Worm (Caenorhabditis elegans) whole organism, L3 larva: ENCODE data around the gene srg-51.

Experiments
- ceh-9 ChIP-seq: sonication (generic microtip); optimal IDR thresholded peaks from 2 replicates; lab custom pipeline; 2018; ENCODE audit warnings: missing biosample characterization, missing genetic modification characterization
- nhr-77 ChIP-seq: fragments of 150-350 bp; optimal IDR thresholded peaks from 2 replicates; lab custom pipeline; 2014; ENCODE audit warnings: missing biosample characterization, missing genetic modification characterization

ce11 chrIV:15103224-15103679 lies 37.5 kb downstream of the srg-51 start, which contains the start of gene srt-44:
- TF ChIP-seq ceh-9 (tag; lab: Kevin White, UChicago) (no peak), nhr-77 (tag; lab: Kevin White, UChicago) (no peak)
